Worm (Caenorhabditis elegans) whole organism, L4 larva: Measurements from ENCODE around the gene F26A1.8.

Source experiments
- F37D6.2 ChIP-seq: sonication (generic microtip); optimal IDR thresholded peaks from 2 replicates; lab custom pipeline; 2016; ENCODE audit warnings: mild to moderate bottlenecking, missing genetic modification characterization, missing compliant biosample characterization
- aly-2 ChIP-seq: sonication (generic microtip); optimal IDR thresholded peaks from 2 replicates; lab custom pipeline; 2018; ENCODE audit warnings: missing biosample characterization, missing genetic modification characterization
- attf-4 ChIP-seq: sonication (generic microtip); optimal IDR thresholded peaks from 3 replicates; lab custom pipeline; 2017; ENCODE audit warnings: missing biosample characterization, missing genetic modification characterization
- ceh-82 ChIP-seq: sonication (generic microtip); optimal IDR thresholded peaks from 2 replicates; lab custom pipeline; 2017; ENCODE audit warnings: missing biosample characterization, missing genetic modification characterization
- cey-2 ChIP-seq: sonication (generic microtip); optimal IDR thresholded peaks from 3 replicates; lab custom pipeline; 2017; ENCODE audit warnings: missing genetic modification characterization, mild to moderate bottlenecking, missing compliant biosample characterization, antibody characterized with exemption, borderline replicate concordance; ENCODE audit not compliant: insufficient read depth
- gei-8 ChIP-seq: fragments of 200-800 bp; sonication (Bioruptor generic); optimal IDR thresholded peaks from 2 replicates; lab custom pipeline; 2018; ENCODE audit warnings: mild to moderate bottlenecking, missing genetic modification characterization, missing compliant biosample characterization
- jun-1 ChIP-seq: fragments of 150-350 bp; optimal IDR thresholded peaks from 2 replicates; lab custom pipeline; 2014; ENCODE audit warnings: missing biosample characterization, missing genetic modification reagents, missing genetic modification characterization
- lin-38 ChIP-seq: fragments of 200-800 bp; sonication (Bioruptor generic); IDR thresholded peaks from 2 replicates; pipeline ENCODE4 v1.3.6; 2022; ENCODE audit warnings: missing genetic modification reagents, missing genetic modification characterization, missing compliant biosample characterization
- mdl-1 ChIP-seq, 2 experiments: fragments of 150-350 bp in 1 of 2; sonication (generic microtip) in 1 of 2; optimal IDR thresholded peaks; 2 replicates each; lab custom pipeline; 2014 to 2017; ENCODE audit warnings: missing biosample characterization in 2 of 2, missing genetic modification characterization in 2 of 2
- nhr-237 ChIP-seq: sonication (generic microtip); optimal IDR thresholded peaks from 2 replicates; lab custom pipeline; 2017; ENCODE audit warnings: missing biosample characterization, missing genetic modification characterization
- nhr-28 ChIP-seq: fragments of 150-350 bp; optimal IDR thresholded peaks from 2 replicates; lab custom pipeline; 2014; ENCODE audit warnings: missing biosample characterization, missing genetic modification characterization
- snpc-4 ChIP-seq: fragments of 150-350 bp; optimal IDR thresholded peaks from 2 replicates; lab custom pipeline; 2014; ENCODE audit warnings: missing biosample characterization, missing genetic modification characterization
- vab-7 ChIP-seq: fragments of 200-800 bp; sonication (Bioruptor generic); IDR thresholded peaks from 2 replicates; pipeline ENCODE4 v1.3.6; 2022; ENCODE audit warnings: missing genetic modification reagents, missing genetic modification characterization, missing compliant biosample characterization
- ztf-11 ChIP-seq: fragments of 150-350 bp; optimal IDR thresholded peaks from 2 replicates; lab custom pipeline; 2014; ENCODE audit warnings: missing biosample characterization, missing genetic modification characterization

- TF ChIP-seq nhr-237 (tag; lab: Kevin White, UChicago) (no peak), nhr-28 (no peak), jun-1 (tag; lab: Kevin White, UChicago) (no peak), ztf-11 (tag; lab: Kevin White, UChicago) (no peak), aly-2 (tag; lab: Kevin White, UChicago) (no peak), lin-38 (GFP tag; lab: Robert Waterston, UW) (no peak), gei-8 (GFP tag; lab: Kevin White, UChicago) (no peak), vab-7 (no peak), cey-2 (tag; lab: Kevin White, UChicago) (no peak), mdl-1 (tag; optimal IDR thresholded peaks at IDR 0.05; lab: Kevin White, UChicago) (no peak), attf-4 (tag; lab: Kevin White, UChicago) (no peak), ceh-82 (no peak), snpc-4 (tag; lab: Kevin White, UChicago) (no peak), F37D6.2 (no peak)
These were observed 46.6 kb upstream of the F26A1.8 start, which contains the start of the genes msd-4 and C35D10.3 for ce11 chrIII:4868643-4869042.
